Worm (Caenorhabditis elegans): ENCODE results near the gene ncs-4.

- peak; percentile 85 for TF ChIP-seq dox-1 (GFP tag; IDR thresholded peaks at IDR 0.05)
- TF ChIP-seq unc-130 (GFP tag; optimal IDR thresholded peaks at IDR 0.05): peak; percentile 47
- TF ChIP-seq lin-26 (GFP tag; IDR thresholded peaks at IDR 0.05): peak; percentile 94
- no peak for TF ChIP-seq lir-1 (GFP tag; conservative IDR thresholded peaks at IDR 0.05)
These were observed 31.3 kb upstream of the ncs-4 start for ce11 chrX:10145011-10145410.

Measured in whole organism, young adult.